Worm (Caenorhabditis elegans): Measurements from ENCODE around the gene osm-6.
A peak's percentile ranks its signal among the peaks of the same experiment; 100 is the strongest.

Gene osm-6

ce11 chrV:11945429-11945828, 18.2 kb upstream of the osm-6 start:
- TF ChIP-seq vab-15 (tag; optimal IDR thresholded peaks at IDR 0.05) (no peak), nhr-90 (tag; optimal IDR thresholded peaks at IDR 0.05; ENCODE audit: poor library complexity) (no peak), C16A3.4 (tag; optimal IDR thresholded peaks at IDR 0.05) (no peak), lin-13 (GFP tag; optimal IDR thresholded peaks at IDR 0.05) (no peak), lir-3 (tag; optimal IDR thresholded peaks at IDR 0.05; ENCODE audit: poor library complexity) (no peak), unc-86 (tag; optimal IDR thresholded peaks at IDR 0.05) (no peak), nhr-237 (tag; optimal IDR thresholded peaks at IDR 0.05) (no peak), hpl-2 (GFP tag; optimal IDR thresholded peaks at IDR 0.05) (no peak), F16B12.6 (tag; optimal IDR thresholded peaks at IDR 0.05) (no peak), hlh-17 (GFP tag; optimal IDR thresholded peaks at IDR 0.05; ENCODE audit: borderline replicate concordance) (no peak), tlp-1 (tag; optimal IDR thresholded peaks at IDR 0.05) (no peak), mef-2 (tag; optimal IDR thresholded peaks at IDR 0.05) (no peak)

- no peak for TF ChIP-seq sox-4 (tag; optimal IDR thresholded peaks at IDR 0.05)
- TF ChIP-seq mef-2 (tag; optimal IDR thresholded peaks at IDR 0.05), result no peak
- TF ChIP-seq lir-3 (tag; optimal IDR thresholded peaks at IDR 0.05; ENCODE audit: poor library complexity), result no peak
- no peak for TF ChIP-seq sptf-1 (tag; optimal IDR thresholded peaks at IDR 0.05)
- no peak for TF ChIP-seq nhr-84 (tag; optimal IDR thresholded peaks at IDR 0.05)
- no peak for TF ChIP-seq zip-4 (GFP tag; optimal IDR thresholded peaks at IDR 0.05)
- no peak for TF ChIP-seq jun-1 (tag; optimal IDR thresholded peaks at IDR 0.05)
- no peak for TF ChIP-seq ces-1 (GFP tag; optimal IDR thresholded peaks at IDR 0.05)
- no peak for TF ChIP-seq nhr-76 (tag; optimal IDR thresholded peaks at IDR 0.05)
- no peak for TF ChIP-seq aly-2 (tag; optimal IDR thresholded peaks at IDR 0.05)
- no peak for TF ChIP-seq ets-5 (GFP tag; IDR thresholded peaks at IDR 0.05)
- TF ChIP-seq lin-35 (GFP tag; optimal IDR thresholded peaks at IDR 0.05), result no peak
- TF ChIP-seq C16A3.4 (tag; optimal IDR thresholded peaks at IDR 0.05), result no peak
- TF ChIP-seq nhr-20 (tag; optimal IDR thresholded peaks at IDR 0.05), result no peak
Observed at ce11 chrV:11943737-11944136, 16.5 kb upstream of the osm-6 start.

ce11 chrV:11942325-11942724, 15.1 kb upstream of the osm-6 start, which contains the start of gene F58H1.6:
Gene F58H1.6 (plus strand): TSS chrV:11942625.
- TF ChIP-seq sup-37 (GFP tag; optimal IDR thresholded peaks at IDR 0.05) (no peak), nhr-47 (tag; optimal IDR thresholded peaks at IDR 0.05) (no peak), elt-3 (tag; optimal IDR thresholded peaks at IDR 0.05) (no peak), egl-27 (tag; optimal IDR thresholded peaks at IDR 0.05) (no peak), jun-1 (tag; optimal IDR thresholded peaks at IDR 0.05) (no peak), lin-35 (GFP tag; optimal IDR thresholded peaks at IDR 0.05) (no peak), mep-1 (tag; optimal IDR thresholded peaks at IDR 0.05) (no peak), ceh-63 (GFP tag; optimal IDR thresholded peaks at IDR 0.05) (no peak), elt-2 (tag; optimal IDR thresholded peaks at IDR 0.05) (no peak), mab-9 (GFP tag; IDR thresholded peaks at IDR 0.05) (no peak), efl-1 (optimal IDR thresholded peaks at IDR 0.05) (no peak), efl-1 (GFP tag; optimal IDR thresholded peaks at IDR 0.05 in 1 of 2) (no peak), ama-1 (optimal IDR thresholded peaks at IDR 0.05) (no peak), nhr-11 (tag; optimal IDR thresholded peaks at IDR 0.05) (no peak), skn-1 (tag; optimal IDR thresholded peaks at IDR 0.05) (no peak), sptf-1 (tag; optimal IDR thresholded peaks at IDR 0.05) (no peak), egl-13 (tag; optimal IDR thresholded peaks at IDR 0.05) (no peak), fkh-10 (GFP tag; optimal IDR thresholded peaks at IDR 0.05) (no peak), lir-3 (tag; optimal IDR thresholded peaks at IDR 0.05; ENCODE audit: poor library complexity) (no peak)

ce11 chrV:11941664-11942063, 14.4 kb upstream of the osm-6 start:
- TF ChIP-seq lin-35 (GFP tag; optimal IDR thresholded peaks at IDR 0.05) (peak in 1 of 2 experiments; percentile 51), mef-2 (tag; optimal IDR thresholded peaks at IDR 0.05) (no peak), vab-15 (tag; optimal IDR thresholded peaks at IDR 0.05) (no peak), pax-3 (tag; optimal IDR thresholded peaks at IDR 0.05) (no peak), grh-1 (GFP tag; IDR thresholded peaks at IDR 0.05) (no peak), xbp-1 (tag; optimal IDR thresholded peaks at IDR 0.05) (no peak), ztf-4 (tag; optimal IDR thresholded peaks at IDR 0.05) (no peak), Y116A8C.19 (tag; optimal IDR thresholded peaks at IDR 0.05; ENCODE audit: borderline replicate concordance) (no peak), nhr-84 (tag; optimal IDR thresholded peaks at IDR 0.05) (no peak), hpl-2 (GFP tag; optimal IDR thresholded peaks at IDR 0.05) (no peak), tbx-2 (tag; optimal IDR thresholded peaks at IDR 0.05) (no peak), F16B12.6 (tag; optimal IDR thresholded peaks at IDR 0.05) (no peak), nhr-47 (tag; optimal IDR thresholded peaks at IDR 0.05) (no peak), ceh-90 (tag; optimal IDR thresholded peaks at IDR 0.05) (no peak), lin-14 (GFP tag; optimal IDR thresholded peaks at IDR 0.05) (no peak), mab-9 (GFP tag; IDR thresholded peaks at IDR 0.05) (no peak), ceh-63 (GFP tag; optimal IDR thresholded peaks at IDR 0.05) (no peak), dsc-1 (tag; optimal IDR thresholded peaks at IDR 0.05) (no peak), nhr-85 (tag) (no peak), ztf-11 (tag; optimal IDR thresholded peaks at IDR 0.05) (no peak)

Data from whole organism, L1 larva.